Worm (Caenorhabditis elegans): Measurements from ENCODE around the gene elo-1.

The elo-1 gene

ce11 chrIV:9485040-9485439 lies 41.1 kb upstream of the elo-1 start, which contains the start of gene gadr-2:
gadr-2 (minus strand) TSS chrIV:9485140.
- TF ChIP-seq nhr-111 (GFP tag; optimal IDR thresholded peaks at IDR 0.05): no peak
- TF ChIP-seq fos-1 (tag; optimal IDR thresholded peaks at IDR 0.05): no peak
- no peak for TF ChIP-seq madf-5 (GFP tag; IDR thresholded peaks at IDR 0.05)
- TF ChIP-seq nhr-10 (tag; optimal IDR thresholded peaks at IDR 0.05): no peak
- no peak for TF ChIP-seq egl-27 (tag; optimal IDR thresholded peaks at IDR 0.05)
- no peak for TF ChIP-seq F49E8.2 (tag; optimal IDR thresholded peaks at IDR 0.05; ENCODE audit: borderline replicate concordance)
- TF ChIP-seq dmd-8 (GFP tag; IDR thresholded peaks at IDR 0.05): no peak
- TF ChIP-seq ceh-20 (GFP tag; IDR thresholded peaks at IDR 0.05): no peak

ce11 chrIV:9485972-9486371 lies 40.2 kb upstream of the elo-1 start, which contains the start of gene sru-2:
sru-2 (plus strand) TSS chrIV:9486272.
- TF ChIP-seq T26A8.4 (GFP tag; IDR thresholded peaks at IDR 0.05): no peak
- no peak for TF ChIP-seq nhr-10 (tag; optimal IDR thresholded peaks at IDR 0.05)
- no peak for TF ChIP-seq dpl-1 (GFP tag; optimal IDR thresholded peaks at IDR 0.05)
- no peak for TF ChIP-seq skn-1 (tag; optimal IDR thresholded peaks at IDR 0.05)
- no peak for TF ChIP-seq hlh-11 (tag; optimal IDR thresholded peaks at IDR 0.05)
- TF ChIP-seq pqm-1 (tag; optimal IDR thresholded peaks at IDR 0.05): no peak
- no peak for TF ChIP-seq dmd-8 (GFP tag; IDR thresholded peaks at IDR 0.05)
- TF ChIP-seq saeg-2 (GFP tag; IDR thresholded peaks at IDR 0.05): no peak
- TF ChIP-seq hif-1 (tag; optimal IDR thresholded peaks at IDR 0.05): no peak
- TF ChIP-seq gei-8 (GFP tag; optimal IDR thresholded peaks at IDR 0.05): no peak
- TF ChIP-seq daf-8 (GFP tag; IDR thresholded peaks at IDR 0.05): no peak
- no peak for TF ChIP-seq nhr-111 (GFP tag; optimal IDR thresholded peaks at IDR 0.05)

DNA sequence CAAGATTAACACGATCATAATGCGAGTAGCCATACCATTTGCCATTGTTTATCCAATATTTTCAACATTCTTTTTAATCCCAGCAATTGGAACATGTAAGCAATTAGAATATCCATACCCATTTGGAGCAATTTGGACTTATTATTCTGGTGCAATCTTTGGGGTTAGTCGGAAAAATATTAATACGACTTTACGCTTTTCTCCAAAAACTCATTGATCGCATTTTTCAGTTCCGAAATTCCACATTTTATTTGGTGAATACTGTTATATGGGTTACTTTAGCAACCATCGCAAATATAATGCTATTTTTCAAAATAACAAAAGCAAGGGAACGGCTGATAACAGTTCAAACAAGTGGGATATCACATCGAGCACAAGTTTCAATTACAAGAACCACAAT lies 39.4 kb upstream of the elo-1 start:
- no peak for TF ChIP-seq nhr-25 (tag; optimal IDR thresholded peaks at IDR 0.05; ENCODE audit: borderline replicate concordance, insufficient read depth)
- TF ChIP-seq R02D3.7 (tag; optimal IDR thresholded peaks at IDR 0.05): no peak
- TF ChIP-seq nhr-237 (tag; optimal IDR thresholded peaks at IDR 0.05): no peak
- TF ChIP-seq aha-1 (tag): peak; percentile 93
- TF ChIP-seq nhr-77 (tag; optimal IDR thresholded peaks at IDR 0.05): no peak
- no peak for TF ChIP-seq rbr-2 (tag; optimal IDR thresholded peaks at IDR 0.05)
- no peak for TF ChIP-seq daf-16 (GFP tag; optimal IDR thresholded peaks at IDR 0.05)
- no peak for TF ChIP-seq daf-16 (tag; optimal IDR thresholded peaks at IDR 0.05)

DNA sequence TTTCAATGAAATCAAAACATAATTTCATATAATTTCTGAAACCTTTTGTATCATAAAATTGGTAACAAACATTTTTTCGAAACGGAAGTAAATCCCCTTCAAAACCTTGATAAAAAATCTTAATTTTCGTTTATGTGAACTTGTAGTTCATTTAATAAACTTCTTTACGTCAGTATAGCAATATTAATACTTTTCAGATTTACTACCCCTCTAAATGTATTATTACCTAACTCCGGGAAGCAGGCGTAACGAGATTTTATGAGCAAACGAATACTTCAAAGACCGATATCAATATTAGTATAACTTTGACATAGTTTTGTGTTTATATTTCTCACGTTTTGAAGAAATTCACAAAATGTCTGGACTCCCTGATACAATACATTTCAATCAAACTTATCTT lies 37.9 kb upstream of the elo-1 start, which contains the start of gene sru-1:
Gene sru-1, plus strand, starts transcription at position 301 of the 400 bp plus-strand sequence.
- TF ChIP-seq zfp-2 (tag; optimal IDR thresholded peaks at IDR 0.05): no peak
- TF ChIP-seq jun-1 (tag; optimal IDR thresholded peaks at IDR 0.05): no peak
- TF ChIP-seq duxl-1 (tag; optimal IDR thresholded peaks at IDR 0.05; ENCODE audit: poor library complexity): no peak
- TF ChIP-seq arid-1 (GFP tag; conservative IDR thresholded peaks at IDR 0.05): no peak
- no peak for TF ChIP-seq lin-39 (tag; optimal IDR thresholded peaks at IDR 0.05)
- TF ChIP-seq Y5F2A.4 (GFP tag; optimal IDR thresholded peaks at IDR 0.05): no peak
- TF ChIP-seq ama-1 (optimal IDR thresholded peaks at IDR 0.05): no peak
- no peak for TF ChIP-seq ceh-28 (tag; optimal IDR thresholded peaks at IDR 0.05)
- no peak for TF ChIP-seq lsy-2 (tag; optimal IDR thresholded peaks at IDR 0.05)
- no peak for TF ChIP-seq gei-8 (GFP tag; optimal IDR thresholded peaks at IDR 0.05)
- TF ChIP-seq F49E8.2 (tag; optimal IDR thresholded peaks at IDR 0.05; ENCODE audit: borderline replicate concordance): no peak
- no peak for TF ChIP-seq mdt-29 (GFP tag; IDR thresholded peaks at IDR 0.05)
- no peak for TF ChIP-seq lin-13 (GFP tag; optimal IDR thresholded peaks at IDR 0.05)
- TF ChIP-seq spr-1 (tag; optimal IDR thresholded peaks at IDR 0.05): no peak
- no peak for TF ChIP-seq egl-27 (tag; optimal IDR thresholded peaks at IDR 0.05)
- TF ChIP-seq hmg-1.1 (GFP tag; IDR thresholded peaks at IDR 0.05): no peak

All from whole organism, L4 larva.